Worm (Caenorhabditis elegans) whole organism, L2 larva: ENCODE results near the gene srw-107.

ENCODE experiments used
- ZK546.5 ChIP-seq: sonication (generic microtip); optimal IDR thresholded peaks from 2 replicates; lab custom pipeline; 2017; ENCODE audit warnings: missing biosample characterization, missing genetic modification characterization
- elt-1 ChIP-seq: fragments of 150-350 bp; optimal IDR thresholded peaks from 2 replicates; lab custom pipeline; 2014; ENCODE audit warnings: missing biosample characterization, missing genetic modification characterization
- lin-39 ChIP-seq: fragments of 150-350 bp; optimal IDR thresholded peaks from 2 replicates; lab custom pipeline; 2014; ENCODE audit warnings: missing biosample characterization, missing genetic modification reagents, missing genetic modification characterization
- mab-5 ChIP-seq: fragments of 150-350 bp; optimal IDR thresholded peaks from 2 replicates; lab custom pipeline; 2014; ENCODE audit warnings: missing biosample characterization, missing genetic modification characterization
- mdl-1 ChIP-seq, 2 experiments: fragments of 150-350 bp in 1 of 2; sonication (generic microtip) in 1 of 2; optimal IDR thresholded peaks; 2 replicates each; lab custom pipeline; 2017; ENCODE audit warnings: missing biosample characterization in 2 of 2, missing genetic modification characterization in 2 of 2
- nhr-12 ChIP-seq: fragments of 150-350 bp; optimal IDR thresholded peaks from 2 replicates; lab custom pipeline; 2014; ENCODE audit warnings: missing biosample characterization, missing genetic modification characterization
- nhr-21 ChIP-seq: fragments of 150-350 bp; optimal IDR thresholded peaks from 2 replicates; lab custom pipeline; 2014; ENCODE audit warnings: missing biosample characterization, missing genetic modification characterization
- nhr-25 ChIP-seq: fragments of 150-350 bp; sonication (generic microtip); optimal IDR thresholded peaks from 3 replicates; lab custom pipeline; 2014; ENCODE audit warnings: missing biosample characterization, missing genetic modification characterization
- unc-62 ChIP-seq: fragments of 150-350 bp; optimal IDR thresholded peaks from 2 replicates; lab custom pipeline; 2014; ENCODE audit warnings: missing biosample characterization, missing genetic modification reagents, missing genetic modification characterization
- ztf-11 ChIP-seq: sonication (generic microtip); optimal IDR thresholded peaks from 2 replicates; lab custom pipeline; 2017; ENCODE audit warnings: missing biosample characterization, missing genetic modification characterization

ce11 chrV:482860-483259 lies 38.6 kb downstream of the srw-107 start:
- TF ChIP-seq nhr-21 (tag; lab: Kevin White, UChicago): no peak
- TF ChIP-seq nhr-12 (tag; lab: Kevin White, UChicago): no peak
- no peak for TF ChIP-seq nhr-25
- no peak for TF ChIP-seq ZK546.5 (tag; lab: Kevin White, UChicago)
- no peak for TF ChIP-seq mdl-1 (tag; optimal IDR thresholded peaks at IDR 0.05; lab: Kevin White, UChicago)
- TF ChIP-seq elt-1 (tag; lab: Kevin White, UChicago): no peak
- no peak for TF ChIP-seq mab-5 (tag; lab: Kevin White, UChicago)
- TF ChIP-seq ztf-11 (tag; lab: Kevin White, UChicago): no peak
- no peak for TF ChIP-seq lin-39
- no peak for TF ChIP-seq unc-62 (GFP tag; lab: Kevin White, UChicago)
